Worm (Caenorhabditis elegans) whole organism, L4 larva: Measurements from ENCODE around the gene C25H3.11.

Experiments
- D1046.2 ChIP-seq: fragments of 200-800 bp; sonication (Bioruptor generic); IDR thresholded peaks from 2 replicates; pipeline ENCODE4 v1.3.6; 2022; ENCODE audit warnings: missing genetic modification characterization, missing compliant biosample characterization
- F10B5.3 ChIP-seq: sonication (generic microtip); optimal IDR thresholded peaks from 2 replicates; lab custom pipeline; 2016; ENCODE audit warnings: mild to moderate bottlenecking, missing genetic modification characterization, missing compliant biosample characterization
- F37D6.2 ChIP-seq: sonication (generic microtip); optimal IDR thresholded peaks from 2 replicates; lab custom pipeline; 2016; ENCODE audit warnings: mild to moderate bottlenecking, missing genetic modification characterization, missing compliant biosample characterization
- F49E8.2 ChIP-seq: sonication (generic microtip); optimal IDR thresholded peaks from 2 replicates; lab custom pipeline; 2016; ENCODE audit warnings: missing compliant biosample characterization, mild to moderate bottlenecking, missing genetic modification characterization, borderline replicate concordance
- T20F7.1 ChIP-seq: fragments of 200-800 bp; sonication (Bioruptor generic); optimal IDR thresholded peaks from 2 replicates; lab custom pipeline; 2018; ENCODE audit warnings: mild to moderate bottlenecking, missing genetic modification characterization, missing compliant biosample characterization
- ZK337.2 ChIP-seq: fragments of 200-800 bp; sonication (Bioruptor generic); IDR thresholded peaks from 2 replicates; pipeline ENCODE4 v1.3.6; 2022; ENCODE audit warnings: missing genetic modification reagents, missing genetic modification characterization, missing compliant biosample characterization
- aha-1 ChIP-seq: fragments of 150-350 bp; peaks from one replicate; lab custom pipeline; 2014; ENCODE audit warnings: missing biosample characterization, missing genetic modification characterization
- arid-1 ChIP-seq: fragments of 200-800 bp; sonication (Bioruptor generic); conservative IDR thresholded peaks from 2 replicates; pipeline ENCODE4 v1.3.6; 2022; ENCODE audit warnings: missing genetic modification reagents, missing genetic modification characterization, missing compliant biosample characterization
- ceh-20 ChIP-seq: fragments of 200-800 bp; sonication (Bioruptor generic); IDR thresholded peaks from 2 replicates; pipeline ENCODE4 v1.3.6; 2022; ENCODE audit warnings: missing genetic modification reagents, missing genetic modification characterization, missing compliant biosample characterization
- ceh-32 ChIP-seq: sonication (generic microtip); optimal IDR thresholded peaks from 2 replicates; lab custom pipeline; 2016; ENCODE audit warnings: mild to moderate bottlenecking, missing genetic modification characterization, missing compliant biosample characterization; ENCODE audit not compliant: poor library complexity
- ces-1 ChIP-seq: fragments of 150-350 bp; sonication (generic microtip); optimal IDR thresholded peaks from 4 replicates; lab custom pipeline; 2014; ENCODE audit warnings: missing biosample characterization, missing genetic modification reagents, missing genetic modification characterization
- cey-2 ChIP-seq: sonication (generic microtip); optimal IDR thresholded peaks from 3 replicates; lab custom pipeline; 2017; ENCODE audit warnings: missing genetic modification characterization, mild to moderate bottlenecking, missing compliant biosample characterization, antibody characterized with exemption, borderline replicate concordance; ENCODE audit not compliant: insufficient read depth
- ctbp-1 ChIP-seq: fragments of 200-800 bp; sonication (Bioruptor generic); IDR thresholded peaks from 2 replicates; pipeline ENCODE4 v1.3.6; 2022; ENCODE audit warnings: missing genetic modification reagents, missing genetic modification characterization, missing compliant biosample characterization
- daf-12 ChIP-seq: fragments of 150-350 bp; optimal IDR thresholded peaks from 2 replicates; lab custom pipeline; 2014; ENCODE audit warnings: missing biosample characterization, missing genetic modification reagents, missing genetic modification characterization
- daf-19 ChIP-seq: fragments of 200-800 bp; sonication (Bioruptor generic); conservative IDR thresholded peaks from 2 replicates; pipeline ENCODE4 v1.3.6; 2022; ENCODE audit warnings: missing genetic modification characterization, missing compliant biosample characterization
- dmd-8 ChIP-seq: fragments of 200-800 bp; sonication (Bioruptor generic); IDR thresholded peaks from 2 replicates; pipeline ENCODE4 v1.3.6; 2022; ENCODE audit warnings: missing genetic modification characterization, missing compliant biosample characterization
- dmd-9 ChIP-seq: fragments of 200-800 bp; sonication (Bioruptor generic); IDR thresholded peaks from 2 replicates; pipeline ENCODE4 v1.3.6; 2022; ENCODE audit warnings: missing genetic modification reagents, missing genetic modification characterization, missing compliant biosample characterization
- dpl-1 ChIP-seq: fragments of 150-350 bp; optimal IDR thresholded peaks from 2 replicates; lab custom pipeline; 2014; ENCODE audit warnings: missing biosample characterization, missing genetic modification reagents, missing genetic modification characterization
- egl-27 ChIP-seq: sonication (generic microtip); optimal IDR thresholded peaks from 3 replicates; lab custom pipeline; 2017; ENCODE audit warnings: missing biosample characterization, missing genetic modification reagents, missing genetic modification characterization
- fkh-10 ChIP-seq: fragments of 150-350 bp; optimal IDR thresholded peaks from 2 replicates; lab custom pipeline; 2014; ENCODE audit warnings: missing biosample characterization, missing genetic modification reagents, missing genetic modification characterization
- hif-1 ChIP-seq, 2 experiments: sonication (generic microtip); optimal IDR thresholded peaks; 2 replicates each; lab custom pipeline; 2016 to 2017; ENCODE audit warnings: missing compliant biosample characterization in 2 of 2, missing genetic modification characterization in 2 of 2, missing genetic modification reagents in 2 of 2, missing genotype in 2 of 2, mild to moderate bottlenecking in 1 of 2
- hlh-30 ChIP-seq: sonication (generic microtip); optimal IDR thresholded peaks from 2 replicates; lab custom pipeline; 2017; ENCODE audit warnings: antibody characterized with exemption, mild to moderate bottlenecking, missing genetic modification characterization, missing compliant biosample characterization; ENCODE audit not compliant: insufficient read depth
- hmg-1.1 ChIP-seq: fragments of 200-800 bp; sonication (Bioruptor generic); IDR thresholded peaks from 2 replicates; pipeline ENCODE4 v1.3.6; 2022; ENCODE audit warnings: missing genetic modification reagents, missing genetic modification characterization, missing compliant biosample characterization
- jun-1 ChIP-seq: fragments of 150-350 bp; optimal IDR thresholded peaks from 2 replicates; lab custom pipeline; 2014; ENCODE audit warnings: missing biosample characterization, missing genetic modification reagents, missing genetic modification characterization
- lin-15B ChIP-seq: fragments of 150-350 bp; sonication (generic microtip); optimal IDR thresholded peaks from 3 replicates; lab custom pipeline; 2014; ENCODE audit warnings: missing biosample characterization, missing genetic modification characterization
- lsy-2 ChIP-seq, 2 experiments: fragments of 150-350 bp in 1 of 2; sonication (generic microtip) in 1 of 2; optimal IDR thresholded peaks; 2 replicates each; lab custom pipeline; 2014 to 2017; ENCODE audit warnings: missing biosample characterization in 2 of 2, missing genetic modification characterization in 2 of 2
- madf-5 ChIP-seq, 2 experiments: fragments of 200-800 bp; sonication (Bioruptor generic); IDR thresholded peaks; 2 replicates each; pipeline ENCODE4 v1.3.6; 2022; ENCODE audit warnings: missing compliant biosample characterization in 2 of 2, missing genetic modification characterization in 2 of 2
- mes-2 ChIP-seq: sonication (generic microtip); optimal IDR thresholded peaks from 2 replicates; lab custom pipeline; 2016; ENCODE audit warnings: missing genotype, mild to moderate bottlenecking, missing genetic modification characterization, missing compliant biosample characterization; ENCODE audit not compliant: poor library complexity, severe bottlenecking
- mxl-2 ChIP-seq: fragments of 200-800 bp; sonication (Bioruptor generic); conservative IDR thresholded peaks from 2 replicates; pipeline ENCODE4 v1.3.6; 2022; ENCODE audit warnings: missing genetic modification reagents, missing genetic modification characterization, missing compliant biosample characterization
- nhr-10 ChIP-seq: fragments of 150-350 bp; optimal IDR thresholded peaks from 2 replicates; lab custom pipeline; 2014; ENCODE audit warnings: missing biosample characterization, missing genetic modification characterization
- nhr-11 ChIP-seq: fragments of 150-350 bp; optimal IDR thresholded peaks from 2 replicates; lab custom pipeline; 2014; ENCODE audit warnings: missing biosample characterization, missing genetic modification characterization
- nhr-111 ChIP-seq: fragments of 200-800 bp; sonication (Bioruptor generic); optimal IDR thresholded peaks from 2 replicates; lab custom pipeline; 2018; ENCODE audit warnings: mild to moderate bottlenecking, missing genetic modification characterization, missing compliant biosample characterization
- nhr-41 ChIP-seq: fragments of 200-800 bp; sonication (Bioruptor generic); IDR thresholded peaks from 2 replicates; pipeline ENCODE4 v1.3.6; 2022; ENCODE audit warnings: missing genetic modification reagents, missing genetic modification characterization, missing compliant biosample characterization
- php-3 ChIP-seq: fragments of 200-800 bp; sonication (Bioruptor generic); IDR thresholded peaks from 2 replicates; pipeline ENCODE4 v1.3.6; 2022; ENCODE audit warnings: missing genetic modification reagents, missing genetic modification characterization, missing compliant biosample characterization
- rbr-2 ChIP-seq: sonication (generic microtip); optimal IDR thresholded peaks from 2 replicates; lab custom pipeline; 2016; ENCODE audit warnings: missing genotype, missing genetic modification characterization, missing compliant biosample characterization
- set-16 ChIP-seq: fragments of 200-800 bp; sonication (Bioruptor generic); IDR thresholded peaks from 2 replicates; pipeline ENCODE4 v1.3.6; 2022; ENCODE audit warnings: missing genetic modification reagents, missing genetic modification characterization, missing compliant biosample characterization
- skn-1 ChIP-seq: fragments of 150-350 bp; optimal IDR thresholded peaks from 2 replicates; lab custom pipeline; 2014; ENCODE audit warnings: missing biosample characterization, missing genetic modification characterization
- snpc-4 ChIP-seq: fragments of 150-350 bp; optimal IDR thresholded peaks from 2 replicates; lab custom pipeline; 2014; ENCODE audit warnings: missing biosample characterization, missing genetic modification characterization
- tra-1 ChIP-seq: fragments of 200-800 bp; sonication (Bioruptor generic); IDR thresholded peaks from 2 replicates; pipeline ENCODE4 v1.3.6; 2022; ENCODE audit warnings: missing genetic modification reagents, missing genetic modification characterization, missing compliant biosample characterization
- unc-130 ChIP-seq: sonication (generic microtip); optimal IDR thresholded peaks from 2 replicates; lab custom pipeline; 2016; ENCODE audit warnings: missing genetic modification reagents, missing genetic modification characterization, missing compliant biosample characterization
- unc-39 ChIP-seq: sonication (generic microtip); optimal IDR thresholded peaks from 2 replicates; lab custom pipeline; 2017; ENCODE audit warnings: missing biosample characterization, missing genetic modification characterization
- unc-62 ChIP-seq, 3 experiments: fragments of 150-350 bp in 1 of 3; sonication (generic microtip); optimal IDR thresholded peaks in 2 of 3; peaks in 1 of 3; 1 replicate in 1 of 3; 2 replicates in 2 of 3; lab custom pipeline; 2014 to 2017; ENCODE audit warnings: missing biosample characterization in 3 of 3, missing genetic modification characterization in 3 of 3, missing genetic modification reagents in 3 of 3, missing genotype in 1 of 3
- vab-7 ChIP-seq: fragments of 200-800 bp; sonication (Bioruptor generic); IDR thresholded peaks from 2 replicates; pipeline ENCODE4 v1.3.6; 2022; ENCODE audit warnings: missing genetic modification reagents, missing genetic modification characterization, missing compliant biosample characterization
- zfp-2 ChIP-seq: sonication (generic microtip); optimal IDR thresholded peaks from 2 replicates; lab custom pipeline; 2016; ENCODE audit warnings: mild to moderate bottlenecking, missing genetic modification characterization, missing compliant biosample characterization
- zfp-3 ChIP-seq: fragments of 200-800 bp; sonication (Bioruptor generic); conservative IDR thresholded peaks from 2 replicates; pipeline ENCODE4 v1.3.6; 2022; ENCODE audit warnings: missing genetic modification reagents, missing genetic modification characterization, missing compliant biosample characterization
- ztf-11 ChIP-seq: fragments of 150-350 bp; optimal IDR thresholded peaks from 2 replicates; lab custom pipeline; 2014; ENCODE audit warnings: missing biosample characterization, missing genetic modification characterization

The C25H3.11 gene

DNA sequence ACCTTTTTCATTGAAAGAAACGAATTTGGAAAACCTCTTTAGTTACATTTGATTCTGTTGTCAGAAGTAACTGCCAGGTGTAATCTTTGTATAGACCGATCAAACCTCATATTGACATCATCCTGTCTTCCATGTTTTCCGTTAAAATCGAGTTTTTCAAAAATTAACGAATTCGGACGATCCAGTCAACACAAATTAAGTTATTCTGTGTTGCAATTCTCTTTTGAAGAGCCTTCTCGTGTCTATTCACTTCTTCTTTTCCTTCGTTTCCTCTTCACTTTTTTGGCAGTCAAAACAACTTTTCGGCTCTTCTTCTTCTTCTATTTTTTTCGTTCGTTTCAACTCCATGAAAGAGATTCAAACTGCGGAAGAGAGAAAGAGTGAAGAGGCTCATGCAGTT lies 19.3 kb upstream of the C25H3.11 start:
- TF ChIP-seq lsy-2 (tag; optimal IDR thresholded peaks at IDR 0.05; lab: Kevin White, UChicago) (no peak), dmd-8 (GFP tag; lab: Robert Waterston, UW) (no peak), daf-19 (GFP tag; lab: Robert Waterston, UW) (no peak), dpl-1 (no peak), egl-27 (tag; lab: Kevin White, UChicago) (no peak), jun-1 (no peak), nhr-111 (GFP tag; lab: Kevin White, UChicago) (no peak), lin-15B (tag; lab: Kevin White, UChicago) (no peak), php-3 (no peak), F37D6.2 (tag; lab: Kevin White, UChicago) (no peak), skn-1 (no peak), dmd-9 (GFP tag; lab: Robert Waterston, UW) (no peak), ces-1 (peak; percentile 81), tra-1 (no peak), ZK337.2 (GFP tag; lab: Robert Waterston, UW) (no peak), D1046.2 (no peak), snpc-4 (tag; lab: Kevin White, UChicago) (no peak), ceh-32 (tag; lab: Kevin White, UChicago) (no peak), madf-5 (GFP tag; IDR thresholded peaks at IDR 0.05; lab: Robert Waterston, UW) (no peak), arid-1 (GFP tag; lab: Robert Waterston, UW) (no peak), daf-12 (tag; lab: Kevin White, UChicago) (no peak), mxl-2 (GFP tag; lab: Robert Waterston, UW) (no peak), fkh-10 (GFP tag; lab: Kevin White, UChicago) (peak; percentile 82), zfp-3 (GFP tag; lab: Robert Waterston, UW) (no peak), hif-1 (tag; optimal IDR thresholded peaks at IDR 0.05; lab: Kevin White, UChicago) (no peak), hmg-1.1 (GFP tag; lab: Robert Waterston, UW) (0 out of 2 replicates have a peak, but pooled peaks have one; percentile 24), F10B5.3 (tag; lab: Kevin White, UChicago) (no peak), vab-7 (no peak), unc-39 (tag; lab: Kevin White, UChicago) (no peak), ctbp-1 (GFP tag; lab: Robert Waterston, UW) (peak; percentile 48), rbr-2 (tag; lab: Kevin White, UChicago) (peak; percentile 18), mes-2 (tag; lab: Kevin White, UChicago) (no peak), hlh-30 (tag; lab: Kevin White, UChicago) (no peak), ztf-11 (no peak), nhr-11 (no peak), unc-62 (GFP tag; optimal IDR thresholded peaks at IDR 0.05 in 1 of 2; lab: Kevin White, UChicago) (peak in 1 of 2 experiments; percentile 85), unc-62 (tag; optimal IDR thresholded peaks at IDR 0.05; lab: Kevin White, UChicago) (no peak), T20F7.1 (GFP tag; lab: Kevin White, UChicago) (no peak), ceh-20 (no peak), zfp-2 (tag; lab: Kevin White, UChicago) (no peak)

DNA sequence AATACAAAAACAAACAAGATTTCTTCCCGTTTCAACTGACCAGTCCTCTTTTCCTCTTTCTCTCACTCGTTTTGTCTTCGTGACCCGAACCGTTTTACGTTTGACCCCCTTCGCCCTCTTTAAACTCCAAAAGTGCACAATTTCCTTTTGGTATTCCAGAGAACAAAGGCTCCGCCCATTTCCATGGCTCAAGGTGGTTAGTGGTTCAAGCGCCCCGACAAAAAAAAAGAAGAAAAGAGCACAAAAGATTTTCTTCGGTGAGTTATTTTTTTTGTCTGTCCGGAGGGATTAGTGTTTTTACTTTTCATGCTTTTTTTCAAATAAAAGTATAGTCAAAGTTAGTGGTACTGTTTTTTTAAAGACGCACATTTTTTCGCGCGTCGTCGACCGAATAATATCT lies 18.7 kb upstream of the C25H3.11 start, which contains the start of gene osta-2:
Gene osta-2, plus strand, starts transcription at position 160 of the 400 bp plus-strand sequence.
- TF ChIP-seq F49E8.2 (tag; lab: Kevin White, UChicago) (no peak), lsy-2 (tag; optimal IDR thresholded peaks at IDR 0.05; lab: Kevin White, UChicago) (no peak), nhr-41 (no peak), nhr-10 (tag; lab: Kevin White, UChicago) (no peak), cey-2 (tag; lab: Kevin White, UChicago) (no peak), unc-62 (GFP tag; optimal IDR thresholded peaks at IDR 0.05 in 1 of 2; lab: Kevin White, UChicago) (peak in 1 of 2 experiments; percentile 92), unc-62 (tag; optimal IDR thresholded peaks at IDR 0.05; lab: Kevin White, UChicago) (no peak), set-16 (GFP tag; lab: Robert Waterston, UW) (no peak), F37D6.2 (tag; lab: Kevin White, UChicago) (no peak), unc-130 (GFP tag; lab: Kevin White, UChicago) (no peak), aha-1 (tag; lab: Kevin White, UChicago) (no peak), fkh-10 (GFP tag; lab: Kevin White, UChicago) (peak; percentile 5)
